Worm (Caenorhabditis elegans) whole organism, L4 larva: Measurements from ENCODE around the gene F58E6.5.

Experiments used
- aly-2 ChIP-seq: sonication (generic microtip); optimal IDR thresholded peaks from 2 replicates; lab custom pipeline; 2018; ENCODE audit warnings: missing biosample characterization, missing genetic modification characterization
- unc-39 ChIP-seq: sonication (generic microtip); optimal IDR thresholded peaks from 2 replicates; lab custom pipeline; 2017; ENCODE audit warnings: missing biosample characterization, missing genetic modification characterization

ce11 chrV:9703549-9703948 is 50.8 kb downstream of the F58E6.5 start:
- TF ChIP-seq unc-39 (no peak), aly-2 (no peak)
